Worm (Caenorhabditis elegans) whole organism, mixed stage, embryonic: Measurements from ENCODE around the gene C50D2.2.

Experiments used
- blmp-1 ChIP-seq: fragments of 150-350 bp; optimal IDR thresholded peaks from 2 replicates; lab custom pipeline; 2014; ENCODE audit warnings: missing biosample characterization, missing genetic modification characterization
- elt-3 ChIP-seq: fragments of 150-350 bp; optimal IDR thresholded peaks from 2 replicates; lab custom pipeline; 2014; ENCODE audit warnings: missing biosample characterization, missing genetic modification characterization
- flh-1 ChIP-seq: fragments of 200-800 bp; sonication (Bioruptor generic); optimal IDR thresholded peaks from 2 replicates; lab custom pipeline; 2018; ENCODE audit warnings: mild to moderate bottlenecking, missing genetic modification characterization, moderate library complexity, missing compliant biosample characterization
- lin-13 ChIP-seq: fragments of 150-350 bp; optimal IDR thresholded peaks from 2 replicates; lab custom pipeline; 2014; ENCODE audit warnings: missing biosample characterization, missing genetic modification characterization
- lin-32 ChIP-seq: fragments of 200-800 bp; sonication (Bioruptor generic); optimal IDR thresholded peaks from 2 replicates; lab custom pipeline; 2018; ENCODE audit warnings: mild to moderate bottlenecking, missing genetic modification characterization, missing compliant biosample characterization
- nhr-237 ChIP-seq: fragments of 150-350 bp; optimal IDR thresholded peaks from 2 replicates; lab custom pipeline; 2014; ENCODE audit warnings: missing biosample characterization, missing genetic modification characterization
- nhr-76 ChIP-seq: sonication (generic microtip); optimal IDR thresholded peaks from 2 replicates; lab custom pipeline; 2017; ENCODE audit warnings: missing biosample characterization, missing genetic modification characterization
- pha-4 ChIP-seq: fragments of 150-350 bp; optimal IDR thresholded peaks from 2 replicates; lab custom pipeline; 2018; ENCODE audit warnings: missing biosample characterization, missing genetic modification reagents, missing genetic modification characterization
- snpc-4 ChIP-seq: fragments of 150-350 bp; optimal IDR thresholded peaks from 2 replicates; lab custom pipeline; 2014; ENCODE audit warnings: missing biosample characterization, missing genetic modification characterization
- sptf-1 ChIP-seq: sonication (generic microtip); optimal IDR thresholded peaks from 2 replicates; lab custom pipeline; 2017; ENCODE audit warnings: mild to moderate bottlenecking, missing genetic modification characterization, moderate library complexity, missing compliant biosample characterization
- unc-39 ChIP-seq: fragments of 150-350 bp; optimal IDR thresholded peaks from 2 replicates; lab custom pipeline; 2014; ENCODE audit warnings: missing biosample characterization, missing genetic modification characterization
- unc-62 ChIP-seq: fragments of 150-350 bp; optimal IDR thresholded peaks from 2 replicates; lab custom pipeline; 2014; ENCODE audit warnings: missing biosample characterization, missing genetic modification reagents, missing genetic modification characterization
- zip-8 ChIP-seq: fragments of 150-350 bp; optimal IDR thresholded peaks from 2 replicates; lab custom pipeline; 2014; ENCODE audit warnings: missing biosample characterization, missing genetic modification characterization
- ztf-11 ChIP-seq: fragments of 150-350 bp; optimal IDR thresholded peaks from 2 replicates; lab custom pipeline; 2014; ENCODE audit warnings: missing biosample characterization, missing genetic modification characterization

- no peak for TF ChIP-seq nhr-76 (tag; lab: Kevin White, UChicago)
- TF ChIP-seq pha-4 (tag; lab: Kevin White, UChicago) = no peak
- TF ChIP-seq lin-13 (tag; lab: Kevin White, UChicago) = no peak
- TF ChIP-seq unc-39 (tag; lab: Kevin White, UChicago) = no peak
- TF ChIP-seq ztf-11 (tag; lab: Kevin White, UChicago) = no peak
- TF ChIP-seq zip-8 (tag; lab: Kevin White, UChicago) = no peak
- no peak for TF ChIP-seq unc-62
- no peak for TF ChIP-seq snpc-4
- no peak for TF ChIP-seq nhr-237
- no peak for TF ChIP-seq flh-1
- TF ChIP-seq lin-32 (GFP tag; lab: Kevin White, UChicago) = no peak
- TF ChIP-seq sptf-1 (tag; lab: Kevin White, UChicago) = no peak
- no peak for TF ChIP-seq elt-3 (tag; lab: Kevin White, UChicago)
- TF ChIP-seq blmp-1 (tag; lab: Kevin White, UChicago) = no peak
Observed at ce11 chrII:101176-101575, 7.8 kb upstream of the C50D2.2 start.
